Fruit fly (Drosophila melanogaster) whole organism: ENCODE data around the gene CG33630.

Source experiments
- CG8478 ChIP-seq: fragments of >200 bp; optimal IDR thresholded peaks from 2 replicates; lab custom pipeline; 2018; ENCODE audit warnings: inconsistent platforms
- EcR ChIP-seq, 2 experiments: fragments of >200 bp; optimal IDR thresholded peaks; 2 replicates each; lab custom pipeline; 2017; ENCODE audit warnings: missing biosample characterization in 2 of 2, missing genetic modification characterization in 2 of 2, missing genetic modification reagents in 2 of 2
- pan ChIP-seq: fragments of >200 bp; optimal IDR thresholded peaks from 2 replicates; lab custom pipeline; 2017
- psq ChIP-seq: fragments of >200 bp; optimal IDR thresholded peaks from 2 replicates; lab custom pipeline; 2017

dm6 chr3R:10108289-10108928 lies 46.0 kb downstream of the CG33630 start:
- TF ChIP-seq pan (lab: Kevin White, UChicago) (no peak), psq (lab: Kevin White, UChicago) (no peak), CG8478 (no peak), EcR (GFP tag; optimal IDR thresholded peaks at IDR 0.05; lab: Kevin White, UChicago) (no peak)
